Worm (Caenorhabditis elegans) whole organism, L1 larva: Measurements from ENCODE around the gene nhr-277.

Experiments
- C04F5.9 ChIP-seq: sonication (generic microtip); optimal IDR thresholded peaks from 2 replicates; lab custom pipeline; 2016; ENCODE audit warnings: missing genetic modification characterization, missing compliant biosample characterization
- C16A3.4 ChIP-seq: fragments of 150-350 bp; optimal IDR thresholded peaks from 2 replicates; lab custom pipeline; 2014; ENCODE audit warnings: missing biosample characterization, missing genetic modification characterization
- C34B4.2 ChIP-seq: sonication (generic microtip); optimal IDR thresholded peaks from 2 replicates; lab custom pipeline; 2017; ENCODE audit warnings: mild to moderate bottlenecking, missing genetic modification characterization, missing compliant biosample characterization
- F16B12.6 ChIP-seq: fragments of 150-350 bp; optimal IDR thresholded peaks from 2 replicates; lab custom pipeline; 2014; ENCODE audit warnings: missing biosample characterization, missing genetic modification characterization
- aha-1 ChIP-seq: fragments of 150-350 bp; optimal IDR thresholded peaks from 2 replicates; lab custom pipeline; 2014; ENCODE audit warnings: missing biosample characterization, missing genetic modification characterization
- ama-1 ChIP-seq: fragments of 150-350 bp; optimal IDR thresholded peaks from 2 replicates; lab custom pipeline; 2014
- ceh-82 ChIP-seq, 3 experiments: fragments of 150-350 bp in 1 of 3; sonication (generic microtip) in 2 of 3; optimal IDR thresholded peaks; 2 replicates each; lab custom pipeline; 2014 to 2017; ENCODE audit warnings: missing biosample characterization in 3 of 3, missing genetic modification characterization in 3 of 3
- ceh-88 ChIP-seq: fragments of 200-800 bp; sonication (Bioruptor generic); IDR thresholded peaks from 2 replicates; pipeline ENCODE4 v1.3.6; 2022; ENCODE audit warnings: missing genetic modification characterization, missing compliant biosample characterization
- dpl-1 ChIP-seq, 3 experiments: fragments of 150-350 bp in 2 of 3; sonication (generic microtip) in 1 of 3; optimal IDR thresholded peaks; 2 replicates each; lab custom pipeline; 2014 to 2017; ENCODE audit warnings: missing biosample characterization in 3 of 3, missing genetic modification characterization in 3 of 3, missing genetic modification reagents in 3 of 3
- efl-1 ChIP-seq, 4 experiments: fragments of 150-350 bp; optimal IDR thresholded peaks in 3 of 4; peaks in 1 of 4; 1 replicate in 1 of 4; 2 replicates in 3 of 4; lab custom pipeline; 2014; ENCODE audit warnings: missing biosample characterization in 2 of 4, missing genetic modification characterization in 2 of 4, missing genetic modification reagents in 2 of 4
- egl-27 ChIP-seq, 2 experiments: fragments of 150-350 bp in 1 of 2; sonication (generic microtip); optimal IDR thresholded peaks; 3 replicates each; lab custom pipeline; 2017 to 2018; ENCODE audit warnings: missing biosample characterization in 2 of 2, missing genetic modification characterization in 2 of 2, missing genetic modification reagents in 2 of 2
- elt-2 ChIP-seq: sonication (generic microtip); optimal IDR thresholded peaks from 2 replicates; lab custom pipeline; 2016; ENCODE audit warnings: missing genetic modification characterization, mild to moderate bottlenecking, inconsistent platforms, missing compliant biosample characterization, missing genetic modification reagents
- fkh-8 ChIP-seq: sonication (generic microtip); optimal IDR thresholded peaks from 2 replicates; lab custom pipeline; 2016; ENCODE audit warnings: mild to moderate bottlenecking, missing genetic modification characterization, missing compliant biosample characterization
- fos-1 ChIP-seq: fragments of 150-350 bp; optimal IDR thresholded peaks from 2 replicates; lab custom pipeline; 2014; ENCODE audit warnings: missing biosample characterization, missing genetic modification characterization
- grh-1 ChIP-seq: fragments of 200-800 bp; sonication (Bioruptor generic); IDR thresholded peaks from 2 replicates; pipeline ENCODE4 v1.3.6; 2022; ENCODE audit warnings: missing genetic modification reagents, missing genetic modification characterization, missing compliant biosample characterization
- hlh-17 ChIP-seq: fragments of 200-800 bp; sonication (Bioruptor generic); optimal IDR thresholded peaks from 2 replicates; lab custom pipeline; 2018; ENCODE audit warnings: missing genetic modification characterization, mild to moderate bottlenecking, missing compliant biosample characterization, moderate library complexity, borderline replicate concordance
- hpl-2 ChIP-seq: fragments of 150-350 bp; optimal IDR thresholded peaks from 2 replicates; lab custom pipeline; 2014; ENCODE audit warnings: missing biosample characterization, missing genetic modification reagents, missing genetic modification characterization
- lin-13 ChIP-seq: fragments of 150-350 bp; optimal IDR thresholded peaks from 2 replicates; lab custom pipeline; 2014; ENCODE audit warnings: missing biosample characterization, missing genetic modification reagents, missing genetic modification characterization
- lin-14 ChIP-seq: fragments of 200-800 bp; sonication (Bioruptor generic); optimal IDR thresholded peaks from 2 replicates; lab custom pipeline; 2018; ENCODE audit warnings: mild to moderate bottlenecking, missing genetic modification characterization, moderate library complexity, missing compliant biosample characterization
- lin-35 ChIP-seq, 2 experiments: fragments of 150-350 bp; optimal IDR thresholded peaks; 2 replicates each; lab custom pipeline; 2014; ENCODE audit warnings: missing biosample characterization in 2 of 2, missing genetic modification characterization in 2 of 2, missing genetic modification reagents in 2 of 2
- lir-3 ChIP-seq: sonication (generic microtip); optimal IDR thresholded peaks from 2 replicates; lab custom pipeline; 2016; ENCODE audit warnings: mild to moderate bottlenecking, missing genetic modification characterization, moderate library complexity, missing compliant biosample characterization; ENCODE audit not compliant: poor library complexity
- lsy-2 ChIP-seq, 2 experiments: fragments of 150-350 bp; optimal IDR thresholded peaks; 2 replicates each; lab custom pipeline; 2014; ENCODE audit warnings: missing biosample characterization in 2 of 2, missing genetic modification characterization in 2 of 2
- mef-2 ChIP-seq: fragments of 150-350 bp; optimal IDR thresholded peaks from 2 replicates; lab custom pipeline; 2014; ENCODE audit warnings: missing biosample characterization, missing genetic modification characterization
- nhr-237 ChIP-seq: fragments of 150-350 bp; optimal IDR thresholded peaks from 2 replicates; lab custom pipeline; 2014; ENCODE audit warnings: missing biosample characterization, missing genetic modification characterization
- nhr-28 ChIP-seq: fragments of 150-350 bp; optimal IDR thresholded peaks from 2 replicates; lab custom pipeline; 2014; ENCODE audit warnings: missing biosample characterization, missing genetic modification characterization
- nhr-47 ChIP-seq: sonication (generic microtip); optimal IDR thresholded peaks from 2 replicates; lab custom pipeline; 2016; ENCODE audit warnings: mild to moderate bottlenecking, missing genetic modification characterization, moderate library complexity, missing compliant biosample characterization
- nhr-71 ChIP-seq: sonication (generic microtip); optimal IDR thresholded peaks from 2 replicates; lab custom pipeline; 2016; ENCODE audit warnings: mild to moderate bottlenecking, missing genetic modification characterization, moderate library complexity, missing compliant biosample characterization
- nhr-77 ChIP-seq: fragments of 150-350 bp; optimal IDR thresholded peaks from 2 replicates; lab custom pipeline; 2014; ENCODE audit warnings: missing biosample characterization, missing genetic modification characterization
- nhr-84 ChIP-seq: sonication (generic microtip); optimal IDR thresholded peaks from 2 replicates; lab custom pipeline; 2017; ENCODE audit warnings: missing biosample characterization, missing genetic modification characterization
- nhr-85 ChIP-seq: sonication (generic microtip); peaks from one replicate; lab custom pipeline; 2016; ENCODE audit warnings: missing genetic modification characterization, inconsistent platforms, missing compliant biosample characterization
- pax-3 ChIP-seq: fragments of 200-800 bp; sonication (Bioruptor generic); optimal IDR thresholded peaks from 2 replicates; lab custom pipeline; 2018; ENCODE audit warnings: mild to moderate bottlenecking, missing genetic modification characterization, moderate library complexity, missing compliant biosample characterization
- snpc-4 ChIP-seq: fragments of 150-350 bp; optimal IDR thresholded peaks from 2 replicates; lab custom pipeline; 2014; ENCODE audit warnings: missing biosample characterization, missing genetic modification characterization
- snu-23 ChIP-seq: sonication (generic microtip); optimal IDR thresholded peaks from 2 replicates; lab custom pipeline; 2016; ENCODE audit warnings: missing genetic modification characterization, missing compliant biosample characterization
- swsn-7 ChIP-seq: sonication (generic microtip); optimal IDR thresholded peaks from 2 replicates; lab custom pipeline; 2016; ENCODE audit warnings: missing genetic modification characterization, missing compliant biosample characterization
- tlp-1 ChIP-seq: fragments of 150-350 bp; optimal IDR thresholded peaks from 2 replicates; lab custom pipeline; 2014; ENCODE audit warnings: missing biosample characterization, missing genetic modification characterization
- unc-130 ChIP-seq: fragments of 150-350 bp; optimal IDR thresholded peaks from 2 replicates; lab custom pipeline; 2017; ENCODE audit warnings: missing biosample characterization, missing genetic modification characterization, inconsistent platforms
- unc-62 ChIP-seq: fragments of 150-350 bp; optimal IDR thresholded peaks from 2 replicates; lab custom pipeline; 2014; ENCODE audit warnings: missing biosample characterization, missing genetic modification reagents, missing genetic modification characterization
- xbp-1 ChIP-seq: sonication (generic microtip); optimal IDR thresholded peaks from 2 replicates; lab custom pipeline; 2016; ENCODE audit warnings: missing genetic modification characterization, missing compliant biosample characterization
- ztf-11 ChIP-seq, 2 experiments: sonication (generic microtip); optimal IDR thresholded peaks; 2 replicates each; lab custom pipeline; 2016 to 2017; ENCODE audit warnings: missing genetic modification characterization in 2 of 2, missing biosample characterization in 1 of 2, missing compliant biosample characterization in 1 of 2
- ztf-4 ChIP-seq: fragments of 150-350 bp; optimal IDR thresholded peaks from 2 replicates; lab custom pipeline; 2014; ENCODE audit warnings: missing biosample characterization, missing genetic modification characterization

The nhr-277 gene

DNA sequence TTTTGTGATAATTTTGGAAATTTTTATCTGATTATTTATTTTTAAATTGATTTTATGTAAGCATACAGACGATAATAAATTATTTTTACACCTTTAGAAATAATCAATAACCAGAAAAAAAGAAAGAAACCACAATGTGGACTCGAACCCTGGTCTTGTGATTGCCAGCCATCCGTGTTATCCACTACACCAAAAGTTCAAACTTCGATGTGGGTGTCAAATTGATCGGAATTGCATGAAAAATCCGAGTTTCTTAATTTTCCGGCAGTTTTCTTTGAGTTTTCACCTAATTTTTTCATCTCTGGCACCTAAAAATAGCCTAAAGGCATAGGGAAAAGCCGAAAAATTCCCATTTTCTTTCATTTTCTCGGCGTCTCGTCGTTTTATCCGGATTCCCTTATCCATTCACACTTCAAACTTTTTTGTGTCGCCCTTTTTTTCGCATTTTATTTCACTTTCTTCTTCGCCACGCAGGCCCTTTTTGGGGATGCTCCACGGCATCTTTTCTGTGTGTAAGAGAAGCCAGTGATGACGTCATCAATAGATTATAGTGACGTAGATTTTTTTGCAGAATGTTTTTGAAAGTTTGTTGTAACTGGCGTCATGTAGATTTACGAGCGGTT, 4.7 kb downstream of the nhr-277 start:
- TF ChIP-seq lir-3 (no peak), aha-1 (tag; lab: Kevin White, UChicago) (no peak), lsy-2 (tag; optimal IDR thresholded peaks at IDR 0.05; lab: Kevin White, UChicago) (no peak), hpl-2 (no peak), xbp-1 (tag; lab: Kevin White, UChicago) (peak; percentile 20), lin-14 (GFP tag; lab: Kevin White, UChicago) (peak; percentile 69), fkh-8 (tag; lab: Kevin White, UChicago) (peak; percentile 11), nhr-237 (no peak)

DNA sequence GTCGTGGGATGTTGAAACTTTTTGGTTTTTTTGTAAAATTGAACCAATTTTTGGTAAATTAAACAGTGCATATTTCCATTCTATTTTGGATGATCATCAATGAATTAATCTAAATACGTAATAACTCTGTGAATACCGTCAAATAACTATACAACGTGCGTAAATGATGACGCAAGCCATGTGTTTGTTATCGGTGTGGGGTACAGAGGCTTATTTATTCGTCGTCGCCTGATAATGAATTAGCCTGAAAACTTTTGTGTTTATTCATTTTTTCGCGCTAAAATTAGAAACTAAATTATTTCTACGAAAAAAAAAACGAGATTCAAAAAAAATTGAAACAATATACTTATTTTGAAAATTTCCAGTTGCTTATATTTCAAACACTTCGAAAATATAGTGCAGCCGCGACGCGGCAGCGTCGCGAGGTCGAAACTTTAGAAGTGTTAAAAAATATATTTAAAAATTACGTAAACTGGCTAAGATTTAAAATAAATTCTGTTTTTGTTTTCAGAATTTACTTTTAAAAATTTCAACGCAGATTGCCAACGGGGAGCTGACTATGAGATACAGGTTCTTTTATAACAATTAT, 6.2 kb downstream of the nhr-277 start:
- TF ChIP-seq ceh-82 (tag; optimal IDR thresholded peaks at IDR 0.05; lab: Kevin White, UChicago), result no peak
- no peak for TF ChIP-seq ama-1 (lab: Kevin White, UChicago)
- TF ChIP-seq C04F5.9 (tag; lab: Kevin White, UChicago), result no peak
- peak; percentile 32 for TF ChIP-seq nhr-85 (tag; lab: Kevin White, UChicago)
- no peak for TF ChIP-seq mef-2 (tag; lab: Kevin White, UChicago)
- peak in 1 of 2 experiments; percentile 10 for TF ChIP-seq lin-35 (GFP tag; optimal IDR thresholded peaks at IDR 0.05; lab: Kevin White, UChicago)
- no peak for TF ChIP-seq elt-2
- no peak for TF ChIP-seq F16B12.6 (tag; lab: Kevin White, UChicago)
- TF ChIP-seq ztf-4, result no peak

DNA sequence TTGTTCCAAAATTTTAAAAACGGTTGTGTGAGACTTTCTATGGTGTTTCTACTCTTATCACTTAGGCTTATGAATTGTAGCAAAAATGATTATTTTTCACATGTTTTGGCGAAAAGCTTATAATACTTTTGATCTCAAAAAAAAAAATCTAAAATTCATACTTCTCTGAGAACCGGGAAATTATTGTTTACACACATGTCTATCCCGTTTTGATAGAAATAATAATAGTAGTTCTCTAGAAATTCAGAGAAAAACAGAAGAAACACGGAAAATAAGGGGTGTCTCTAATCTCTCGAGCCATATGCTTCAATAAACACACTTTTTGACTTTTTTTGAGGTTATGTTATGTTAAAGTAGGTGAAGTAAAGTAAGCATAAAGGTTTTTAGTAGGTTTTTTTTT, 7.8 kb downstream of the nhr-277 start:
- TF ChIP-seq nhr-71, result peak; percentile 21
- no peak for TF ChIP-seq unc-130 (tag; lab: Kevin White, UChicago)
- TF ChIP-seq fkh-8 (tag; lab: Kevin White, UChicago), result peak; percentile 50

DNA sequence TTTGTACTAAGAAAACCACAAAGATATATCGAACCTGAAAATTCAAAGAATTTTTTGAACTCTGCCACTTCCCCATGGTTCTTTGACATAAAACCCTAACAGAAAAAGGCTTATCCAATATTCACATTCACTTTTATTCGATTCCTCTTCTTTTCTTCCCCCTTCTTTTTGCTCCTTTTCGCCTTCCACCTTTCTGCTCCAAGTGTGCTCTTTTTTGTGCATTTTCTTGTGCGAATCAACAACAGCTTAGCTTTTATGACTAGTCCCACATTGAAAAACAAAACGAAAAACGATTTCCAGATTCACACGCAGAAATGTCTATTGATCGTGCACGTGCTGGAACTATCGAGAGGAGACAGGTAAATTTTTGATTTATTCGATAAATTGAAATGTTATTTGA, 8.8 kb downstream of the nhr-277 start, which contains the start of gene Y54G2A.41:
Gene Y54G2A.41 (plus strand): TSS at position 301 of the 400 bp plus-strand sequence.
- no peak for TF ChIP-seq dpl-1 (GFP tag; optimal IDR thresholded peaks at IDR 0.05; lab: Kevin White, UChicago)
- TF ChIP-seq nhr-85 (tag; lab: Kevin White, UChicago), result no peak
- TF ChIP-seq F16B12.6 (tag; lab: Kevin White, UChicago), result no peak
- TF ChIP-seq ceh-88 (GFP tag; lab: Robert Waterston, UW), result no peak
- TF ChIP-seq efl-1 (optimal IDR thresholded peaks at IDR 0.05; lab: Kevin White, UChicago), result no peak
- peak in 1 of 2 experiments; percentile 78 for TF ChIP-seq efl-1 (GFP tag; optimal IDR thresholded peaks at IDR 0.05 in 1 of 2; lab: Kevin White, UChicago)

DNA sequence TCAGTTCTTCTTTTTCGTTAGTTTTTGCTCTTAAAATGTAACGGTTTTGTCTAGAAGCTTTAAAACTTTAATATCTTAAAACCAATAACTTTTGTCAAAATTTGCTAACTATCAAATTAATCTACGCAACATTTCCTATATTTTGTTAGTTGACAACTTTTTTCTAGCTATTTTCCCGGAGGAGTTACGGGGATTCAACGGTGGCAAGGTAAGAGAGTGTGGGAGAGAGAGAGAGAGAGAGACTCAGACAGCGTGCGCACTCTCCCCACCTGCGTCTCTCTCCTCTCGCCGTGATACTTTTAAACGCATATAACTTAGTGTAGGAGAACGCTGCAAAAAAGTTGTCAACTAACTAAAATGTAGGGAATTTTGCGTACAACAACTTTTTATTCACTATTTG, 10.7 kb downstream of the nhr-277 start:
- TF ChIP-seq grh-1 (GFP tag; lab: Robert Waterston, UW) (no peak), hlh-17 (GFP tag; lab: Kevin White, UChicago) (no peak), efl-1 (optimal IDR thresholded peaks at IDR 0.05; lab: Kevin White, UChicago) (no peak), efl-1 (GFP tag; optimal IDR thresholded peaks at IDR 0.05 in 1 of 2; lab: Kevin White, UChicago) (peak in 1 of 2 experiments; percentile 91), nhr-47 (tag; lab: Kevin White, UChicago) (no peak), ztf-11 (tag; optimal IDR thresholded peaks at IDR 0.05; lab: Kevin White, UChicago) (no peak)

DNA sequence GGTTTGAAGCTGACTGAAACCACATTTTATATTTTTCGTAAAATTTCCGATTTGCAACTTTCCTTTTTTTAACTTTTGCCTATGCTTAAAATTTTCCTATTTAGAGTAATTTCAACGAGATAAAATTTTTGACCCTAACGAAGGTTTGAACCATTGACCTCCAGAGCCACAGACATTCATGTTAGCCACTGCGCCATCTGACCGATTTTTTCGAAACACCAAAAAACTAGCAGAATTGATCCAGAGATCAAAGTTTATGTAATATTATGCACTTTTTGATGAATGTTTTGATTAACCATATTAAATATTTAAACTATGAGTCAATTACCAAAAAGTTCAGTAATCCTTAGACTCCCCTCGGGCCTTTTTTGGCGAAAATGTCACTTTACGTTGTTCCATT, 15.3 kb downstream of the nhr-277 start:
- TF ChIP-seq snu-23, result no peak
- no peak for TF ChIP-seq efl-1 (optimal IDR thresholded peaks at IDR 0.05; lab: Kevin White, UChicago)
- TF ChIP-seq efl-1 (GFP tag; optimal IDR thresholded peaks at IDR 0.05 in 1 of 2; lab: Kevin White, UChicago), result no peak
- no peak for TF ChIP-seq nhr-237
- TF ChIP-seq fos-1 (tag; lab: Kevin White, UChicago), result no peak
- no peak for TF ChIP-seq nhr-28 (tag; lab: Kevin White, UChicago)
- no peak for TF ChIP-seq unc-62
- no peak for TF ChIP-seq pax-3
- TF ChIP-seq nhr-77 (tag; lab: Kevin White, UChicago), result no peak
- TF ChIP-seq egl-27 (tag; optimal IDR thresholded peaks at IDR 0.05; lab: Kevin White, UChicago), result no peak
- TF ChIP-seq grh-1 (GFP tag; lab: Robert Waterston, UW), result no peak
- no peak for TF ChIP-seq tlp-1 (tag; lab: Kevin White, UChicago)
- no peak for TF ChIP-seq lin-13 (GFP tag; lab: Kevin White, UChicago)
- TF ChIP-seq C16A3.4 (tag; lab: Kevin White, UChicago), result no peak
- no peak for TF ChIP-seq C34B4.2
- no peak for TF ChIP-seq nhr-47 (tag; lab: Kevin White, UChicago)
- no peak for TF ChIP-seq swsn-7
- no peak for TF ChIP-seq aha-1 (tag; lab: Kevin White, UChicago)
- no peak for TF ChIP-seq nhr-84 (tag; lab: Kevin White, UChicago)
- no peak for TF ChIP-seq snpc-4
